Worm (Caenorhabditis elegans): ENCODE data around the gene ZK370.6.

DNA sequence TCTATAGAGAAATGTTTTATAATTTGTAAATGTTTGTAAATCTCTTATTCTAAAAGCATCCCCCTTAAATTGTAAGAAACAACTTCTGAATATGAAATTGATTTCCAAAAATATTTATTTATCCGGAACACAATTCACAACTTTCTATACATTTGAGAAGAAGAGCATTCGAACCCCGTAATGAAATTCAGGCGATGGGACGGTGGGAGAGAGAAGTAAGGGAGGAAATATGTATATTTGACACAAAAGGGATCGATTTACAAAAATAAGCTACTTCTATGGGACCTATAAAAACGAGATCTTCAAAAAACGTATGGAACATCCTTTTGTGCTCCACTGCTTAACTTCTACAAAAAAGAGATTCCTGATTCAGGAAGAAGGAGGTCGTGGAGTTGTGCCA, 18.4 kb downstream of the ZK370.6 start:
- no peak for TF ChIP-seq elt-1 (tag; optimal IDR thresholded peaks at IDR 0.05)
- no peak for TF ChIP-seq fos-1 (tag; optimal IDR thresholded peaks at IDR 0.05)
- no peak for TF ChIP-seq nhr-23 (tag; optimal IDR thresholded peaks at IDR 0.05)
- TF ChIP-seq lin-11 (tag; optimal IDR thresholded peaks at IDR 0.05) = no peak
- no peak for TF ChIP-seq nhr-77 (tag; optimal IDR thresholded peaks at IDR 0.05)
- TF ChIP-seq nhr-6 (tag; optimal IDR thresholded peaks at IDR 0.05) = no peak
- TF ChIP-seq elt-3 (tag; optimal IDR thresholded peaks at IDR 0.05) = no peak
- no peak for TF ChIP-seq mab-5 (tag; optimal IDR thresholded peaks at IDR 0.05)
- TF ChIP-seq sem-4 (tag; optimal IDR thresholded peaks at IDR 0.05) = no peak
- no peak for TF ChIP-seq mdl-1 (tag; optimal IDR thresholded peaks at IDR 0.05)
- no peak for TF ChIP-seq nhr-11 (tag; optimal IDR thresholded peaks at IDR 0.05)
- no peak for TF ChIP-seq dmd-4 (tag; optimal IDR thresholded peaks at IDR 0.05)
- no peak for TF ChIP-seq nhr-10 (tag; optimal IDR thresholded peaks at IDR 0.05)
- no peak for TF ChIP-seq lsy-2 (tag; optimal IDR thresholded peaks at IDR 0.05)
